Worm (Caenorhabditis elegans): ENCODE results near the gene fbxa-105.

DNA sequence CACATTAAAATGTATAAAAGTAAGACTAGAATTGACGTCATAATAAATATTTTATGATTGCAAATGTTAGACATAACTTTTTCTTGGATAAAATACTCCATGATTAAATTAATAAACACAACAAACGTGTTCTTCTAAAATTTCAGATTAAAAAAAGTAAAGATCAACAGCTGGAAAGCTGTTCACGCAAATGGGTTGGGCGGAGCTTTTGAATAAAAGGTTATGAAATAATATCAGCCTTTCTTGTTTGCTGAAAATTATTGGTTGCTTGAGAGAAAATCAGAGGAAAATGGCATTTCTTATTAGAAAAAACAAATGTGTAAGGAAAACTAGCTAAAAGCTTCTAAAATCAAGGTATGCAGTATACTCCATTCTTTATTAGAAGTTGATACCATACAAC is 4.1 kb downstream of the fbxa-105 start, which contains the start of gene C02H6.3:
- no peak for TF ChIP-seq snpc-1.1 (tag; optimal IDR thresholded peaks at IDR 0.05; ENCODE audit: insufficient read depth)
- TF ChIP-seq dpl-1 (GFP tag; optimal IDR thresholded peaks at IDR 0.05), result no peak
- TF ChIP-seq unc-62 (GFP tag; optimal IDR thresholded peaks at IDR 0.05), result no peak
- no peak for TF ChIP-seq nhr-27 (tag; optimal IDR thresholded peaks at IDR 0.05)
- TF ChIP-seq B0019.2 (GFP tag; conservative IDR thresholded peaks at IDR 0.05), result no peak
- no peak for TF ChIP-seq unc-130 (GFP tag; optimal IDR thresholded peaks at IDR 0.05)
- TF ChIP-seq ztf-28 (GFP tag; IDR thresholded peaks at IDR 0.05), result no peak
- TF ChIP-seq Y53F4B.3 (GFP tag; IDR thresholded peaks at IDR 0.05), result no peak
- TF ChIP-seq F52B5.7 (tag; optimal IDR thresholded peaks at IDR 0.05), result no peak
- TF ChIP-seq die-1 (tag; optimal IDR thresholded peaks at IDR 0.05), result no peak

Data from whole organism, young adult.